Fruit fly (Drosophila melanogaster): ENCODE measurements around the gene CG14260.

dm6 chr3R:27289638-27290037, 24.4 kb downstream of the CG14260 start:
- TF ChIP-seq insv (optimal IDR thresholded peaks at IDR 0.05): no peak
- no peak for TF ChIP-seq h (optimal IDR thresholded peaks at IDR 0.05)
- no peak for TF ChIP-seq Myc (optimal IDR thresholded peaks at IDR 0.05)
